Fruit fly (Drosophila melanogaster): ENCODE data around the gene CG12170.

Gene CG12170

dm6 chr3R:5611733-5612132 lies 25.3 kb upstream of the CG12170 start (continued):
- TF ChIP-seq CG17612 (GFP tag; IDR thresholded peaks at IDR 0.05), result no peak

DNA sequence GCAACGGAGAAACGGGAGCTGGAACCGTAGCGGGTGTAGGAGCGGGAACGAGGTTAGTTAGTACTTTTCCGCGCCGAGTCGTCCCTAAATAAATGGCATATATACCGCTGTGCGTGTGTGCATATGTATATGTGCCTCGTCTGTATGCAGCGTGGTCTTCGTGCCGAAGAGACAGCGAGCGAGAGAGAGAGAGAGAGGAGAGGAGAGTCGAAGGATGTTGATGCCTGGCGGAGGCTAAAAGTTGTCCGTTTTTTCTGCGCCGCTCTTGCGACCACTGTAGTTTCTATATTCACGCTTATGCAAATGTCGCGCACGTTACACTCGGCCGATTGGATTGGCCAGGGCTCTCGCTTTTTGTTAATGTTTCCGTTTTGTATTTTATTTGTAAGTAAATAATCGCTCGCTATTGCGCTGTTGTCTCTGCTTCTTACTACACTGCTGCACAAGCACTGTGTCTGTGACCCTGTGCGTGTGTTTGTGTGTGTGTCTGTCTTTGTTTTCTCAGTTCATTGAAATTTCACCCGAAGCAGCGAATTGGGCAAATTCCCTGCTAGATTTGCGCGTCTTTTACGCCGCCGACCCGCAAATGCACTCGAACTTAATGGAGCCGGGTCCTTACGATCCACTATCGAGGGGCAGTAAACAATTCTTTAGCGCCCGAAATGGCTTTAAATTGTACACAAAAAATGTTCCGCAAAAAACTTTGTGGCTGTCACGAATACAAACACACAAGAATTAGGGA lies 24.5 kb upstream of the CG12170 start, which contains the start of gene Rga:
TSS of gene Rga (minus strand) at position 741 of the 742 bp plus-strand sequence.
- TF ChIP-seq CG17385 (GFP tag; optimal IDR thresholded peaks at IDR 0.05) (peak; percentile 95), CG31365 (tag; optimal IDR thresholded peaks at IDR 0.05) (no peak), cg (GFP tag; optimal IDR thresholded peaks at IDR 0.05) (peak; percentile 94), CG31441 (GFP tag; IDR thresholded peaks at IDR 0.05) (no peak), CG1832 (GFP tag; optimal IDR thresholded peaks at IDR 0.05) (peak; percentile 56), CG3281 (GFP tag; optimal IDR thresholded peaks at IDR 0.05) (no peak), CG6854 (GFP tag; optimal IDR thresholded peaks at IDR 0.05) (peak; percentile 6), pho (GFP tag; optimal IDR thresholded peaks at IDR 0.05) (peak; percentile 5), cato (GFP tag; optimal IDR thresholded peaks at IDR 0.05; ENCODE audit: borderline replicate concordance) (no peak), CG7556 (GFP tag; optimal IDR thresholded peaks at IDR 0.05) (peak; percentile 5), ken (GFP tag; IDR thresholded peaks at IDR 0.05) (no peak), Med (GFP tag) (peak; percentile 30), dpn (GFP tag; optimal IDR thresholded peaks at IDR 0.05) (no peak), tap (tag; optimal IDR thresholded peaks at IDR 0.05) (no peak), Fer1 (GFP tag; optimal IDR thresholded peaks at IDR 0.05) (peak; percentile 20), CG34422 (GFP tag; IDR thresholded peaks at IDR 0.05) (peak; percentile 6; the same call in 1 of the 3 replicates), MESR4 (GFP tag; optimal IDR thresholded peaks at IDR 0.05) (peak; percentile 91), CG13624 (GFP tag; optimal IDR thresholded peaks at IDR 0.05) (peak; percentile 21), nerfin-2 (GFP tag; IDR thresholded peaks at IDR 0.05; ENCODE audit: partially characterized antibody) (no peak), Hr78 (GFP tag; optimal IDR thresholded peaks at IDR 0.05) (peak in 1 of 2 experiments; percentile 63), CG1529 (GFP tag; optimal IDR thresholded peaks at IDR 0.05) (no peak), CG32532 (GFP tag; IDR thresholded peaks at IDR 0.05) (0 out of 2 replicates have a peak, but pooled peaks have one; percentile 16), odd (GFP tag; optimal IDR thresholded peaks at IDR 0.05) (peak; percentile 17), CG9727 (GFP tag; optimal IDR thresholded peaks at IDR 0.05) (peak; percentile 42), trh (GFP tag; optimal IDR thresholded peaks at IDR 0.05) (no peak), CG11695 (GFP tag; IDR thresholded peaks at IDR 0.05) (peak; percentile 79), CG10431 (GFP tag; optimal IDR thresholded peaks at IDR 0.05) (peak; percentile 10), CG15479 (GFP tag; optimal IDR thresholded peaks at IDR 0.05) (peak; percentile 99), CG9437 (GFP tag; optimal IDR thresholded peaks at IDR 0.05) (peak; percentile 32), repo (GFP tag; optimal IDR thresholded peaks at IDR 0.05) (no peak), CG3847 (GFP tag; IDR thresholded peaks at IDR 0.05) (no peak), Deaf1 (tag; optimal IDR thresholded peaks at IDR 0.05) (peak; percentile 83), insv (GFP tag; optimal IDR thresholded peaks at IDR 0.05) (peak in 1 of 2 experiments; percentile 36), Trl (optimal IDR thresholded peaks at IDR 0.05) (peak; percentile 78 to 81), Trl (GFP tag; optimal IDR thresholded peaks at IDR 0.05) (no peak)

- TF ChIP-seq cad (GFP tag; optimal IDR thresholded peaks at IDR 0.05) (no peak), CG10543 (GFP tag; optimal IDR thresholded peaks at IDR 0.05) (no peak), tio (GFP tag; optimal IDR thresholded peaks at IDR 0.05) (no peak), Atf6 (GFP tag; IDR thresholded peaks at IDR 0.05) (no peak), ara (GFP tag; IDR thresholded peaks at IDR 0.05) (no peak), ab (GFP tag; optimal IDR thresholded peaks at IDR 0.05) (no peak), vnd (GFP tag; IDR thresholded peaks at IDR 0.05; ENCODE audit: partially characterized antibody) (peak; percentile 86), lab (GFP tag; optimal IDR thresholded peaks at IDR 0.05) (no peak), bsh (GFP tag; optimal IDR thresholded peaks at IDR 0.05) (peak in 1 of 2 experiments; percentile 1), dimm (GFP tag; IDR thresholded peaks at IDR 0.05) (no peak), slou (GFP tag; optimal IDR thresholded peaks at IDR 0.05) (no peak), CG1792 (GFP tag; optimal IDR thresholded peaks at IDR 0.05) (peak; percentile 99), CG32772 (GFP tag; IDR thresholded peaks at IDR 0.05) (no peak), nmo (GFP tag; optimal IDR thresholded peaks at IDR 0.05) (peak; percentile 76)
These were observed 24.0 kb upstream of the CG12170 start, which contains the start of gene Atu for dm6 chr3R:5613114-5613443. Gene Atu (plus strand): TSS chr3R:5613358.
